Worm (Caenorhabditis elegans): Measurements from ENCODE around the gene txt-9.

- TF ChIP-seq unc-62 (GFP tag; optimal IDR thresholded peaks at IDR 0.05): no peak
- no peak for TF ChIP-seq nhr-76 (tag; optimal IDR thresholded peaks at IDR 0.05)
- no peak for TF ChIP-seq elt-3 (tag; optimal IDR thresholded peaks at IDR 0.05)
- TF ChIP-seq unc-120 (tag; optimal IDR thresholded peaks at IDR 0.05; ENCODE audit: poor library complexity, severe bottlenecking): no peak
- TF ChIP-seq nhr-2 (tag; optimal IDR thresholded peaks at IDR 0.05): no peak
- TF ChIP-seq nhr-28 (tag; optimal IDR thresholded peaks at IDR 0.05): no peak
- TF ChIP-seq lin-32 (GFP tag; optimal IDR thresholded peaks at IDR 0.05): no peak
- no peak for TF ChIP-seq ham-2 (GFP tag; optimal IDR thresholded peaks at IDR 0.05)
- TF ChIP-seq pha-4 (tag; optimal IDR thresholded peaks at IDR 0.05): no peak
- no peak for TF ChIP-seq tbx-8 (GFP tag; optimal IDR thresholded peaks at IDR 0.05)
- no peak for TF ChIP-seq ces-1 (GFP tag; optimal IDR thresholded peaks at IDR 0.05)
- no peak for TF ChIP-seq snpc-4 (tag; optimal IDR thresholded peaks at IDR 0.05)
- TF ChIP-seq ceh-83 (GFP tag; optimal IDR thresholded peaks at IDR 0.05): no peak
These were observed 36.3 kb upstream of the txt-9 start for ce11 chrII:5049249-5049648.

Measured in whole organism, mixed stage, embryonic.